Worm (Caenorhabditis elegans): ENCODE data around the gene F13D12.3.

- TF ChIP-seq ama-1 (optimal IDR thresholded peaks at IDR 0.05) (peak; percentile 93), nhr-77 (tag; optimal IDR thresholded peaks at IDR 0.05) (no peak), skn-1 (tag; optimal IDR thresholded peaks at IDR 0.05) (no peak), sea-2 (GFP tag; optimal IDR thresholded peaks at IDR 0.05) (no peak), elt-2 (tag; optimal IDR thresholded peaks at IDR 0.05) (peak; percentile 37), ceh-28 (tag; optimal IDR thresholded peaks at IDR 0.05) (no peak), R02D3.7 (tag; optimal IDR thresholded peaks at IDR 0.05) (no peak)
Observed at ce11 chrII:11761806-11762512, 41.8 kb downstream of the F13D12.3 start.

All from whole organism, L3 larva.